Worm (Caenorhabditis elegans) whole organism, midembryonic: ENCODE data around the gene pro-3.

Experiments used
- T22C8.4 ChIP-seq: fragments of 200-800 bp; sonication (Bioruptor generic); IDR thresholded peaks from 2 replicates; pipeline ENCODE4 v1.3.6; 2022; ENCODE audit warnings: missing genetic modification characterization, missing compliant biosample characterization
- med-1 ChIP-seq: sonication (generic microtip); optimal IDR thresholded peaks from 2 replicates; lab custom pipeline; 2017; ENCODE audit warnings: missing genetic modification characterization, mild to moderate bottlenecking, missing compliant biosample characterization, antibody characterized with exemption, missing genetic modification reagents; ENCODE audit not compliant: insufficient read depth
- ref-1 ChIP-seq: fragments of 200-800 bp; sonication (Bioruptor generic); conservative IDR thresholded peaks from 2 replicates; pipeline ENCODE4 v1.3.6; 2022; ENCODE audit warnings: missing genetic modification reagents, missing genetic modification characterization, missing compliant biosample characterization

DNA sequence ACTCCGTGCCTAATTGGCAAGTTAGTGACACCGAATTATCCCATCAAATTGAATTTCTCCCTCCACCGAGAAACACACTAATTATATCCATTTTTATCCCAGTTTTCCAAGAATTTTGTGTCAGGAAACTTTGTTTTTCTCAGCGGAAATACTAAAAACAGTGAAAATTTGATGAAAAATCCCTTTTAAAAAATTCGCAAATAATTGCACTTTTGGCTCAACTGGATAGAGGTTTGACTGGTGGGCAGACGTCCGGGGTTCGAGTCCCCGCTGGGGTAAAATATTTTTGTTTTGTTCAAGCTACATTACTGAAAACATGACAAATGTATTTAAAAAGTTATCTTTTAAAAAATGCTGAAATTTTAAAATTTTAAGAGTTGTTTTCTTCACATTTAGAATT, 60.1 kb downstream of the pro-3 start:
- TF ChIP-seq med-1 (GFP tag; lab: Kevin White, UChicago), result no peak
- TF ChIP-seq ref-1 (GFP tag; lab: Robert Waterston, UW), result no peak
- no peak for TF ChIP-seq T22C8.4 (GFP tag; lab: Robert Waterston, UW)
